Fruit fly (Drosophila melanogaster) whole organism, adult: ENCODE data around the gene CG17097.

Source experiments
- CG11617 ChIP-seq: fragments of 200-800 bp; sonication (Bioruptor generic); optimal IDR thresholded peaks from 2 replicates; lab custom pipeline; 2017; ENCODE audit warnings: mild to moderate bottlenecking, missing biosample characterization, missing genetic modification reagents, missing genetic modification characterization
- CG7045 ChIP-seq: fragments of 200-800 bp; sonication (Bioruptor generic); optimal IDR thresholded peaks from 2 replicates; lab custom pipeline; 2017; ENCODE audit warnings: missing biosample characterization, mild to moderate bottlenecking, missing genetic modification characterization
- Clk ChIP-seq: fragments of 200-800 bp; sonication (Bioruptor generic); optimal IDR thresholded peaks from 2 replicates; lab custom pipeline; 2017; ENCODE audit warnings: missing biosample characterization, missing genetic modification characterization
- Hr96 ChIP-seq: fragments of 200-800 bp; sonication (Bioruptor generic); optimal IDR thresholded peaks from 2 replicates; lab custom pipeline; 2016; ENCODE audit warnings: missing biosample characterization, missing genetic modification characterization
- bab1 ChIP-seq: fragments of 200-800 bp; sonication (Bioruptor generic); optimal IDR thresholded peaks from 3 replicates; lab custom pipeline; 2019; ENCODE audit warnings: missing biosample characterization, mild to moderate bottlenecking, missing genetic modification characterization, moderate library complexity
- kay ChIP-seq: fragments of 200-800 bp; sonication (Bioruptor generic); peaks from one replicate; lab custom pipeline; 2016; ENCODE audit warnings: missing biosample characterization, missing genetic modification characterization, borderline replicate concordance
- tj ChIP-seq: fragments of 200-800 bp; sonication (Bioruptor generic); optimal IDR thresholded peaks from 3 replicates; lab custom pipeline; 2017; ENCODE audit warnings: missing biosample characterization, mild to moderate bottlenecking, missing genetic modification characterization, moderate library complexity

DNA sequence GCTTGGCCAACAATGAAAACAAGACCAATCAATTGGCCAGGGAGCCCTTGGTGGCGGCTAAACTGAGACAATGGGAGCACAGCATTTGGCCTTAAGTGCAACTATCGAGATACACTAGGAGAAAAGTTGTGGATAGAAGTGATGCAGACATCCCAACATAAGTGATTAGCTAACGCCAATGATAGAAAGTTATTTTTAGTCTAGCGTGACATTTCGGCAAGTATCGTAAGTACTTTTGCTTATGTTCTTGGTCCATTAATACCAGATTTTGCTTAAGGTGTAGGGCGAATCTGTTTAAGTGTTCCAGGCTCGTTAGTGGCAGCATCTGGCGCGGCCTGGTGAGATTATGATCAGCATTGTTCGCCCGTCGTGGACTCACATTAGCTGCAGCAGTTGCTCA is 13.5 kb upstream of the CG17097 start:
- TF ChIP-seq CG11617 (GFP tag; lab: Kevin White, UChicago) (no peak), CG7045 (no peak), Clk (GFP tag; lab: Kevin White, UChicago) (no peak), kay (no peak), bab1 (GFP tag; lab: Kevin White, UChicago) (no peak), Hr96 (GFP tag; lab: Kevin White, UChicago) (no peak), tj (GFP tag; lab: Kevin White, UChicago) (no peak)
